Worm (Caenorhabditis elegans) whole organism, L4/young adult: ENCODE results near the gene rsf-1.

Experiments used
- W03F9.2 ChIP-seq: fragments of 150-350 bp; optimal IDR thresholded peaks from 2 replicates; lab custom pipeline; 2014; ENCODE audit warnings: missing biosample characterization, missing genetic modification characterization
- him-1 ChIP-seq: sonication (generic microtip); optimal IDR thresholded peaks from 2 replicates; lab custom pipeline; 2016; ENCODE audit warnings: missing genotype, missing genetic modification reagents, missing genetic modification characterization, missing compliant biosample characterization

DNA sequence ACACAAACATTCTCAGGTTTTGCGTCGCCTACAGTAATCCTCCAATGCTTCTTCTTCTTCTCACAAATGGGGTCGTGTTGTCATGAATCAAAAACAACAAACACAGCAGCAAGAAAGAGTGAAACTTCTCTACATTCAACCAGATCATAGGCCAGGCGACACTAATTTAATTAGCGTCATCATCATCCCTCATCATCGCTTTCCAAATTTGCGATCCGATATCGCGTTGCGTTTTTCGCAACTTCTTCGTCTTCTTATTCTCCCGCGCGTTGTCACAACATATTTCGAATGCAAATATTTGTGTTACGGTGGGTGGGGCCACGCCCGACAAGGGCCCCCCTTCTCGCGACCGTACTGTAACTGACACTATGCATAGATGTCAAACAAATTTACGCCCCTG, 19.8 kb upstream of the rsf-1 start:
- TF ChIP-seq W03F9.2 (tag; lab: Kevin White, UChicago) (no peak), him-1 (tag; lab: Kevin White, UChicago) (no peak)
